Fruit fly (Drosophila melanogaster) whole organism, wandering third instar larva: ENCODE results near the gene NimC4.

Experiments used
- Myc ChIP-seq: fragments of >200 bp; optimal IDR thresholded peaks from 2 replicates; lab custom pipeline; 2017
- dsf ChIP-seq: sonication (Bioruptor generic); optimal IDR thresholded peaks from 2 replicates; lab custom pipeline; 2016; ENCODE audit warnings: missing biosample characterization, missing genetic modification characterization, borderline replicate concordance
- jim ChIP-seq: fragments of 175-275, 200-325 bp; sonication (Bioruptor generic); optimal IDR thresholded peaks from 2 replicates; lab custom pipeline; 2016; ENCODE audit warnings: missing biosample characterization, mild to moderate bottlenecking, missing genetic modification characterization
- sage ChIP-seq: fragments of 200-800 bp; sonication (Bioruptor generic); optimal IDR thresholded peaks from 2 replicates; lab custom pipeline; 2016; ENCODE audit warnings: missing biosample characterization, mild to moderate bottlenecking, missing genetic modification characterization

DNA sequence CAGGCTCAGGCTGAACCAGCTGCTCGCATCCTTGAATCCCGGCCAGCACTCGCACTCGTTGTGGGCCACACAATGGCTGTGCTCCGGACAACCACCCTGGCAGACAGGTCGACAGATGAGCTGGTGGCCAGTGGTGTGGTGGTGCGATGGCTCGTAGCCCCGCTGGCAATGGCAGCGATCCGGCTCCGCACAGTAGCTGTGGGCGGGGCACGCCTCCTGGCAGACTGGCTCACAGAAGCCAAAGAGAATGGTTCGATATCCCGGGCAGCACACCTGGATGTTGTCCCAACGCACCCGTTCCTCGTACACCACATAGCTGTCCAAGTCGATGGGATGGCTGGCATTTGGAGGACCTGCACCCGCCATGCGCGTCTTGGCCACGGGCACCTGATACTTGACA lies 27.7 kb upstream of the NimC4 start:
- TF ChIP-seq sage (GFP tag; lab: Kevin White, UChicago), result no peak
- no peak for TF ChIP-seq Myc (lab: Kevin White, UChicago)
- no peak for TF ChIP-seq jim (GFP tag; lab: Kevin White, UChicago)
- TF ChIP-seq dsf (GFP tag; lab: Kevin White, UChicago), result no peak
